Worm (Caenorhabditis elegans): ENCODE measurements around the gene sams-1.

Gene sams-1

ce11 chrX:12001600-12001999, 35.8 kb downstream of the sams-1 start:
- TF ChIP-seq W03F9.2 (tag; optimal IDR thresholded peaks at IDR 0.05) (no peak), him-1 (tag; optimal IDR thresholded peaks at IDR 0.05) (no peak), dao-5 (tag; optimal IDR thresholded peaks at IDR 0.05) (no peak)

ce11 chrX:12003969-12004368, 38.2 kb downstream of the sams-1 start:
- TF ChIP-seq dao-5 (tag; optimal IDR thresholded peaks at IDR 0.05), result no peak
- TF ChIP-seq him-1 (tag; optimal IDR thresholded peaks at IDR 0.05), result no peak
- no peak for TF ChIP-seq W03F9.2 (tag; optimal IDR thresholded peaks at IDR 0.05)

DNA sequence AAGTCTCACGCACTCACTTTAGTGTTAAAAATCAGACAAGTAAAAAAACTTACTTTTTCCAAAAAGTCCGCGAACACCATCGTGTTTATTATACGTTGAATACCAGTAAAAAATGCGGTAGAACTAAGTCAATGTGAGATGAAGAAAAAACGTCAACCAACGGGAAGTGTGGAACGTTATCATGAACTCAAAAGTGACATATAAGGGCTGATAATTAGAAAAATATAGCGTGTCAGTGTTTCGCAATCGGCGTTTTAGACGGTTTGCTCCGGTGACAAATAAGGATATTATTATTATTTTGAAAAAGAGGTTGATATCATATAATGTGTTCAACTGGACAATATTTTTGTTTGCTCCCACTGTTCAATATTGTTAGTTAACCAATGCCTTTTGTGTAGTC, 39.2 kb downstream of the sams-1 start:
- TF ChIP-seq W03F9.2 (tag; optimal IDR thresholded peaks at IDR 0.05) (no peak), dao-5 (tag; optimal IDR thresholded peaks at IDR 0.05) (no peak), him-1 (tag; optimal IDR thresholded peaks at IDR 0.05) (no peak)

- TF ChIP-seq W03F9.2 (tag; optimal IDR thresholded peaks at IDR 0.05), result no peak
- TF ChIP-seq dao-5 (tag; optimal IDR thresholded peaks at IDR 0.05), result no peak
- TF ChIP-seq him-1 (tag; optimal IDR thresholded peaks at IDR 0.05), result no peak
These were observed 39.8 kb downstream of the sams-1 start, which contains the start of gene sma-5 for ce11 chrX:12005499-12005959. Gene sma-5, minus strand, starts transcription at chrX:12005549.

DNA sequence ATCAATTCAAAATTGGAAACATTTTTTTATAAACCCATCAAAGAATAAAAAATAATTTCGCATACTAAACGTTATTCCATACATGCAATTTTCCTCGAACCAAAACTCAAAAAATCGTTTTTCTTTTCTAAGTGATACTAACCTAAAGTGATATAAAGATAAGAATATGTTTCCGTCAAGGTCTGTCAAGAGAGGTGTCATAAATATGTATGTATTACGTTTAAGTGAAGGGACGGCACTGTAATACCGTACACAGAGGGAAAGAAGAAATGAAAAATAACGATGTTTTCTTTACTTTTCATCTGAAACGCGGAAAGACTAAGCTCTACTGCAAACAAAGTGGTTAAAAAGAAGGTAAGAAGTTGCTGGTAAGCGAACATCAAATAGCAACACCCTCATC, 40.7 kb downstream of the sams-1 start:
- TF ChIP-seq him-1 (tag; optimal IDR thresholded peaks at IDR 0.05) (no peak), W03F9.2 (tag; optimal IDR thresholded peaks at IDR 0.05) (no peak), dao-5 (tag; optimal IDR thresholded peaks at IDR 0.05) (no peak)

DNA sequence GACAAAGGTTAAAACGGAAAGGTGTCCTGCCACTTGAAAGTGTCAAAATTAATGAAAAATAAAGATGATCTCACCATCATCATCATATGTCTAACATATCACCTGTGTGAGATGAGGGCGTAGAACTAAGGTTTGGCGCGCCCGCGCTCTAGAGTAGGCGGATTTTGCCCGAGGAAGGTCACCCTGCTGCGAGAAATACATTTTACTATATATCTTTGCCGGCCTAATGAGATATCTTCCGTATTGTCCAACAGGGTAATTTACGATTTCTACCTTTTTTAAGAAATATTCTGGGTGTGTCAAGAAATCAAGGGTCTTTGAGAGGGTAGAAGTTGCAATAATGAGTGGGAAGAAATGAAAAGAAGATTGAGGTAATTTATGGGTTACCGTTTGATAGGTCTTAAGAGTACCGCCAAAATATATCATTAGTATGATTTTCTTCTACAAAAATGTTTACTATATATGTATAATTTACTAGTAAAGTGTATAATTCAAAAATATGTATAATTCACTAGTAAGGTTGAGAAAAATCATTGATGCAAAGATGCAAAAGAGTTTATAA, 42.2 kb downstream of the sams-1 start:
- TF ChIP-seq dao-5 (tag; optimal IDR thresholded peaks at IDR 0.05), result no peak

DNA sequence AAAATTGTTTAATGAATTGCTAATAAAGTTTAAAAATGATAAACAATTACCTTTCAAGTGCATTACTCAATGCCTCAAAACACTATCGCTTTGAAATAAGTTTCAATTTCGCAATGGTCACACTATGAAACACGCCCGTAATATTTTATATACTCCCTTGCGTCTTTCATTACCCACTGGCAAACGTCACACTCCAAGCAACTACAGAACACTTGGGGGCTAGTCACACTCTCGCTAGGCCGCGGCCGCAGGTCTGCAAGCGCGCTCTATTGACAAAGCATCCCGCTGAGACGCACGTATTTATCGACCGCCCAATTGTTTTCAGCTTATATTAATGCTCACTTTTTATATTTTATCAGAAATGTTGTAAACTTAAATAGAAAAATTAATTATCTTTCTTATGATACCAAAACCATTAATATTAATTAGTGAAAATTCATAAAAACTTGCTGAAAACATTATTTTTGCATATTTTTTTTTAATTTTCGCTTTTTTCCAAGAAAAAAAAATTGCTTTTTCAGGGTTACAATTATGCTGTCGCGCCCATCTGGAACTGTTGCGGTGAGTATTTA, 52.2 kb downstream of the sams-1 start, which contains the start of the genes nmat-1 and ucr-2.1:
Gene nmat-1 (minus strand): TSS at position 136 of the 572 bp plus-strand sequence.
Gene ucr-2.1 (plus strand): TSS at position 522 of the 572 bp plus-strand sequence.
- TF ChIP-seq W03F9.2 (tag; optimal IDR thresholded peaks at IDR 0.05), result peak; percentile 77
- TF ChIP-seq dao-5 (tag; optimal IDR thresholded peaks at IDR 0.05), result no peak
